Worm (Caenorhabditis elegans) whole organism, young adult: Measurements from ENCODE around the gene C54G10.1.

Experiments used
- B0019.2 ChIP-seq: fragments of 200-800 bp; sonication (Bioruptor generic); conservative IDR thresholded peaks from 2 replicates; pipeline ENCODE4 v1.3.6; 2022; ENCODE audit warnings: missing genetic modification reagents, missing genetic modification characterization, missing compliant biosample characterization
- D2030.7 ChIP-seq: fragments of 200-800 bp; sonication (Bioruptor generic); IDR thresholded peaks from 2 replicates; pipeline ENCODE4 v1.3.6; 2022; ENCODE audit warnings: missing genetic modification reagents, missing genetic modification characterization, missing compliant biosample characterization
- F10E7.11 ChIP-seq: sonication (generic microtip); optimal IDR thresholded peaks from 2 replicates; lab custom pipeline; 2017; ENCODE audit warnings: mild to moderate bottlenecking, missing genetic modification characterization, moderate library complexity, missing compliant biosample characterization
- F33H1.4 ChIP-seq: fragments of 200-800 bp; sonication (Bioruptor generic); IDR thresholded peaks from 2 replicates; pipeline ENCODE4 v1.3.6; 2022; ENCODE audit warnings: missing genetic modification reagents, missing genetic modification characterization, missing compliant biosample characterization
- F52B5.7 ChIP-seq: sonication (generic microtip); optimal IDR thresholded peaks from 2 replicates; lab custom pipeline; 2016; ENCODE audit warnings: mild to moderate bottlenecking, missing genetic modification characterization, missing compliant biosample characterization
- F57A8.1 ChIP-seq: fragments of 200-800 bp; sonication (Bioruptor generic); optimal IDR thresholded peaks from 2 replicates; lab custom pipeline; 2018; ENCODE audit warnings: mild to moderate bottlenecking, missing genetic modification characterization, moderate library complexity, missing compliant biosample characterization
- F57C9.4 ChIP-seq: sonication (generic microtip); optimal IDR thresholded peaks from 2 replicates; lab custom pipeline; 2017; ENCODE audit warnings: mild to moderate bottlenecking, missing genetic modification characterization, missing compliant biosample characterization
- K12H6.12 ChIP-seq: fragments of 200-800 bp; sonication (Bioruptor generic); optimal IDR thresholded peaks from 2 replicates; lab custom pipeline; 2018; ENCODE audit warnings: mild to moderate bottlenecking, missing genetic modification characterization, missing compliant biosample characterization
- T07F8.4 ChIP-seq: sonication (generic microtip); optimal IDR thresholded peaks from 2 replicates; lab custom pipeline; 2016; ENCODE audit warnings: mild to moderate bottlenecking, missing genetic modification characterization, moderate library complexity, missing compliant biosample characterization
- Y53F4B.3 ChIP-seq: fragments of 200-800 bp; sonication (Bioruptor generic); IDR thresholded peaks from 2 replicates; pipeline ENCODE4 v1.3.6; 2022; ENCODE audit warnings: missing genetic modification reagents, missing genetic modification characterization, missing compliant biosample characterization
- ZK185.1 ChIP-seq: sonication (generic microtip); optimal IDR thresholded peaks from 2 replicates; lab custom pipeline; 2016; ENCODE audit warnings: mild to moderate bottlenecking, missing genetic modification characterization, missing compliant biosample characterization; ENCODE audit not compliant: poor library complexity, severe bottlenecking
- akir-1 ChIP-seq: fragments of 200-800 bp; sonication (Bioruptor generic); optimal IDR thresholded peaks from 2 replicates; lab custom pipeline; 2018; ENCODE audit warnings: mild to moderate bottlenecking, missing genetic modification characterization, moderate library complexity, missing compliant biosample characterization
- ama-1 ChIP-seq, 3 experiments: fragments of 150-350 bp in 1 of 3; sonication (generic microtip) in 2 of 3; optimal IDR thresholded peaks; 2 replicates each; lab custom pipeline; 2014 to 2018; ENCODE audit warnings: missing biosample characterization in 2 of 3, missing genetic modification characterization in 2 of 3, missing genetic modification reagents in 2 of 3
- athp-1 ChIP-seq: sonication (generic microtip); optimal IDR thresholded peaks from 2 replicates; lab custom pipeline; 2017; ENCODE audit warnings: mild to moderate bottlenecking, missing genetic modification characterization, missing compliant biosample characterization
- attf-3 ChIP-seq: fragments of 200-800 bp; sonication (Bioruptor generic); conservative IDR thresholded peaks from 2 replicates; pipeline ENCODE4 v1.3.6; 2022; ENCODE audit warnings: missing genetic modification reagents, missing genetic modification characterization, missing compliant biosample characterization
- attf-5 ChIP-seq: fragments of 200-800 bp; sonication (Bioruptor generic); optimal IDR thresholded peaks from 2 replicates; lab custom pipeline; 2018; ENCODE audit warnings: mild to moderate bottlenecking, missing genetic modification characterization, missing compliant biosample characterization
- cebp-1 ChIP-seq, 2 experiments: fragments of 200-800 bp in 1 of 2; sonication (Bioruptor generic) in 1 of 2; sonication (generic microtip) in 1 of 2; IDR thresholded peaks in 1 of 2; optimal IDR thresholded peaks in 1 of 2; 2 replicates each; pipeline versions ENCODE4 v1.3.6 to Lab custom; 2017 to 2022; ENCODE audit warnings: missing compliant biosample characterization in 2 of 2, missing genetic modification characterization in 2 of 2, mild to moderate bottlenecking in 1 of 2, missing genetic modification reagents in 1 of 2, moderate library complexity in 1 of 2
- ceh-100 ChIP-seq: fragments of 200-800 bp; sonication (Bioruptor generic); IDR thresholded peaks from 2 replicates; pipeline ENCODE4 v1.3.6; 2022; ENCODE audit warnings: missing genetic modification reagents, missing genetic modification characterization, missing compliant biosample characterization
- ceh-27 ChIP-seq: fragments of 200-800 bp; sonication (Bioruptor generic); optimal IDR thresholded peaks from 2 replicates; lab custom pipeline; 2018; ENCODE audit warnings: mild to moderate bottlenecking, missing genetic modification characterization, moderate library complexity, missing compliant biosample characterization
- ceh-91 ChIP-seq: fragments of 200-800 bp; sonication (Bioruptor generic); IDR thresholded peaks from 2 replicates; pipeline ENCODE4 v1.3.6; 2022; ENCODE audit warnings: missing genetic modification reagents, missing genetic modification characterization, missing compliant biosample characterization
- chd-7 ChIP-seq: sonication (generic microtip); optimal IDR thresholded peaks from 2 replicates; lab custom pipeline; 2016; ENCODE audit warnings: mild to moderate bottlenecking, missing genetic modification characterization, moderate library complexity, missing compliant biosample characterization
- die-1 ChIP-seq: sonication (generic microtip); optimal IDR thresholded peaks from 2 replicates; lab custom pipeline; 2016; ENCODE audit warnings: missing genotype, mild to moderate bottlenecking, missing genetic modification characterization, missing compliant biosample characterization
- dpff-1 ChIP-seq: sonication (generic microtip); optimal IDR thresholded peaks from 2 replicates; lab custom pipeline; 2017; ENCODE audit warnings: mild to moderate bottlenecking, missing genetic modification characterization, missing compliant biosample characterization
- egl-18 ChIP-seq: fragments of 200-800 bp; sonication (Bioruptor generic); IDR thresholded peaks from 2 replicates; pipeline ENCODE4 v1.3.6; 2022; ENCODE audit warnings: missing genetic modification reagents, missing genetic modification characterization, missing compliant biosample characterization
- ekl-4 ChIP-seq: fragments of 200-800 bp; sonication (Bioruptor generic); IDR thresholded peaks from 2 replicates; pipeline ENCODE4 v1.3.6; 2022; ENCODE audit warnings: missing genetic modification reagents, missing genetic modification characterization, missing compliant biosample characterization
- gei-17 ChIP-seq: fragments of 200-800 bp; sonication (Bioruptor generic); optimal IDR thresholded peaks from 2 replicates; lab custom pipeline; 2018; ENCODE audit warnings: mild to moderate bottlenecking, missing genetic modification characterization, missing compliant biosample characterization
- hmg-1.2 ChIP-seq: fragments of 200-800 bp; sonication (Bioruptor generic); IDR thresholded peaks from 2 replicates; pipeline ENCODE4 v1.3.6; 2022; ENCODE audit warnings: missing genetic modification reagents, missing genetic modification characterization, missing compliant biosample characterization
- hmg-20 ChIP-seq: fragments of 200-800 bp; sonication (Bioruptor generic); IDR thresholded peaks from 2 replicates; pipeline ENCODE4 v1.3.6; 2022; ENCODE audit warnings: missing genetic modification reagents, missing genetic modification characterization, missing compliant biosample characterization
- let-526 ChIP-seq: fragments of 200-800 bp; sonication (Bioruptor generic); IDR thresholded peaks from 2 replicates; pipeline ENCODE4 v1.3.6; 2022; ENCODE audit warnings: missing genetic modification reagents, missing genetic modification characterization, missing compliant biosample characterization
- lin-26 ChIP-seq: fragments of 200-800 bp; sonication (Bioruptor generic); IDR thresholded peaks from 2 replicates; pipeline ENCODE4 v1.3.6; 2022; ENCODE audit warnings: missing genetic modification reagents, missing genetic modification characterization, missing compliant biosample characterization
- madf-10 ChIP-seq: sonication (generic microtip); optimal IDR thresholded peaks from 2 replicates; lab custom pipeline; 2016; ENCODE audit warnings: mild to moderate bottlenecking, missing genetic modification characterization, missing compliant biosample characterization
- mes-4 ChIP-seq: sonication (generic microtip); optimal IDR thresholded peaks from 2 replicates; lab custom pipeline; 2016; ENCODE audit warnings: missing genotype, missing genetic modification characterization, missing compliant biosample characterization
- nhr-179 ChIP-seq: sonication (generic microtip); optimal IDR thresholded peaks from 2 replicates; lab custom pipeline; 2016; ENCODE audit warnings: mild to moderate bottlenecking, missing genetic modification characterization, missing compliant biosample characterization
- nhr-90 ChIP-seq: sonication (generic microtip); optimal IDR thresholded peaks from 2 replicates; lab custom pipeline; 2016; ENCODE audit warnings: missing genotype, mild to moderate bottlenecking, missing genetic modification characterization, missing compliant biosample characterization
- rcor-1 ChIP-seq: fragments of 200-800 bp; sonication (Bioruptor generic); IDR thresholded peaks from 2 replicates; pipeline ENCODE4 v1.3.6; 2022; ENCODE audit warnings: missing genetic modification reagents, missing genetic modification characterization, missing compliant biosample characterization
- rec-8 ChIP-seq, 2 experiments: sonication (generic microtip); optimal IDR thresholded peaks; 2 replicates each; lab custom pipeline; 2016; ENCODE audit warnings: mild to moderate bottlenecking in 2 of 2, missing genetic modification characterization in 2 of 2, missing genetic modification reagents in 2 of 2, missing genotype in 2 of 2, missing biosample characterization in 1 of 2, missing compliant biosample characterization in 1 of 2, moderate library complexity in 1 of 2
- repo-1 ChIP-seq: sonication (generic microtip); optimal IDR thresholded peaks from 2 replicates; lab custom pipeline; 2017; ENCODE audit warnings: mild to moderate bottlenecking, missing genetic modification characterization, missing compliant biosample characterization
- sea-2 ChIP-seq: fragments of 200-800 bp; sonication (Bioruptor generic); IDR thresholded peaks from 2 replicates; pipeline ENCODE4 v1.3.6; 2022; ENCODE audit warnings: missing genetic modification characterization, missing compliant biosample characterization
- snpc-1.3 ChIP-seq: sonication (generic microtip); optimal IDR thresholded peaks from 2 replicates; lab custom pipeline; 2017; ENCODE audit warnings: missing genetic modification characterization, mild to moderate bottlenecking, missing compliant biosample characterization, antibody characterized with exemption, moderate library complexity, missing genotype, missing genetic modification reagents; ENCODE audit not compliant: insufficient read depth
- snpc-3.4 ChIP-seq: sonication (generic microtip); optimal IDR thresholded peaks from 2 replicates; lab custom pipeline; 2017; ENCODE audit warnings: missing genetic modification characterization, mild to moderate bottlenecking, missing compliant biosample characterization, antibody characterized with exemption, moderate library complexity, missing genotype, missing genetic modification reagents
- somi-1 ChIP-seq: fragments of 200-800 bp; sonication (Bioruptor generic); optimal IDR thresholded peaks from 2 replicates; lab custom pipeline; 2018; ENCODE audit warnings: mild to moderate bottlenecking, missing genetic modification characterization, missing compliant biosample characterization
- sptf-2 ChIP-seq: fragments of 200-800 bp; sonication (Bioruptor generic); optimal IDR thresholded peaks from 2 replicates; lab custom pipeline; 2018; ENCODE audit warnings: mild to moderate bottlenecking, missing genetic modification characterization, missing compliant biosample characterization
- tbp1 ChIP-seq: fragments of 200-800 bp; sonication (Bioruptor generic); optimal IDR thresholded peaks from 2 replicates; lab custom pipeline; 2018; ENCODE audit warnings: mild to moderate bottlenecking, missing genetic modification characterization, missing compliant biosample characterization
- zim-3 ChIP-seq: sonication (generic microtip); optimal IDR thresholded peaks from 2 replicates; lab custom pipeline; 2017; ENCODE audit warnings: mild to moderate bottlenecking, missing genetic modification characterization, moderate library complexity, missing compliant biosample characterization
- ztf-18 ChIP-seq: sonication (generic microtip); optimal IDR thresholded peaks from 2 replicates; lab custom pipeline; 2016; ENCODE audit warnings: missing genotype, mild to moderate bottlenecking, missing genetic modification characterization, missing compliant biosample characterization

The C54G10.1 gene

DNA sequence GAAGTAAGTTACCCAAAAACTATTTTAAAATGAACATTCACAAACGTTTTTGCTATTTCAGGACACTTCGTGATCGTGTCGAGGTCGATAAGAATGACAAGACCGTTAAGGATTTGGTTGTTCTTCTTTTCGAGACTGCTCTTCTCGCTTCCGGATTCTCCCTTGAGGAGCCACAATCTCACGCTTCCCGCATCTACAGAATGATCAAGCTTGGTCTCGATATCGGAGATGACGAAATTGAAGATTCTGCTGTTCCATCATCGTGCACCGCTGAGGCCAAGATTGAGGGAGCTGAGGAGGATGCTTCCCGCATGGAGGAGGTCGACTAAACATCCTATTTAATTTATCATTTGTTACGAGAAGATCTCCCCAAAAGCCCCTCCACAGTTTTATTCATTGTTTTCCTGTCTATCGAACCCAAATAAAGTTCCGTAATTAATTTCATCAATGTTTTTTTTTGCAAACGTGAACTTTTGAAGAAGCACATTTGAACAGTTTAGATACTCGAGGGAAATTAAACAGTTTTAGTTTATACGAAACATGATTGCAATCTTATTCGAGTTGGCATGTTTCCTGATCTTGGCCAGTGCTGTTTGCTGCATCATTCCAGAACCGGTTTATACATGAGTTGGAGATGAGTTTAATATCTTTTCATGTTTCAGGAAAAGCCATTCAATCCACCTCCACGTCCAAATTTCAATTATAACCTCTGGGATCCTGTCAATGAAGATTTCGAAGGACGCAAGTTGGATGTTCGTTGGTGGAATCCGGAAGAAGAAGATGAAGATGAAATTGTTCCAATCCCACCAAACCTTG, 47.4 kb downstream of the C54G10.1 start, which contains the start of gene C47E8.11 (continued):
- TF ChIP-seq ceh-91 (no peak), sptf-2 (GFP tag; lab: Kevin White, UChicago) (peak; percentile 16), K12H6.12 (peak; percentile 39), rcor-1 (peak; percentile 30), egl-18 (GFP tag; lab: Robert Waterston, UW) (no peak), chd-7 (tag; lab: Kevin White, UChicago) (no peak), tbp1 (GFP tag; lab: Kevin White, UChicago) (peak; percentile 67), B0019.2 (GFP tag; lab: Robert Waterston, UW) (no peak), cebp-1 (GFP tag; IDR thresholded peaks at IDR 0.05; lab: Robert Waterston, UW) (no peak), cebp-1 (tag; optimal IDR thresholded peaks at IDR 0.05; lab: Kevin White, UChicago) (peak; percentile 69), attf-3 (no peak), mes-4 (tag; lab: Kevin White, UChicago) (no peak), F33H1.4 (peak; percentile 36; the same call in 1 of the 2 replicates), ceh-100 (GFP tag; lab: Robert Waterston, UW) (no peak; the same call in 1 of the 2 replicates), ceh-27 (GFP tag; lab: Kevin White, UChicago) (no peak), repo-1 (tag; lab: Kevin White, UChicago) (peak; percentile 80), lin-26 (GFP tag; lab: Robert Waterston, UW) (no peak; the same call in 1 of the 2 replicates), F10E7.11 (tag; lab: Kevin White, UChicago) (peak; percentile 85), dpff-1 (tag; lab: Kevin White, UChicago) (no peak), F52B5.7 (tag; lab: Kevin White, UChicago) (peak; percentile 48), ekl-4 (GFP tag; lab: Robert Waterston, UW) (peak; percentile 77; the same call in 1 of the 2 replicates), let-526 (no peak; the same call in 1 of the 2 replicates), sea-2 (no peak), Y53F4B.3 (GFP tag; lab: Robert Waterston, UW) (no peak), somi-1 (GFP tag; lab: Kevin White, UChicago) (peak; percentile 26), gei-17 (peak; percentile 42), ztf-18 (tag; lab: Kevin White, UChicago) (peak; percentile 43), snpc-3.4 (tag; lab: Kevin White, UChicago) (peak; percentile 88), hmg-20 (peak; percentile 57), F57A8.1 (GFP tag; lab: Kevin White, UChicago) (no peak), die-1 (peak; percentile 40), rec-8 (tag; optimal IDR thresholded peaks at IDR 0.05; lab: Kevin White, UChicago) (no peak), nhr-90 (tag; lab: Kevin White, UChicago) (no peak), madf-10 (tag; lab: Kevin White, UChicago) (peak; percentile 60), F57C9.4 (tag; lab: Kevin White, UChicago) (no peak), zim-3 (tag; lab: Kevin White, UChicago) (peak; percentile 50), D2030.7 (GFP tag; lab: Robert Waterston, UW) (peak; percentile 39; the same call in 1 of the 2 replicates), attf-5 (peak; percentile 26), T07F8.4 (peak; percentile 7), akir-1 (GFP tag; lab: Kevin White, UChicago) (no peak), hmg-1.2 (peak; percentile 36; the same call in 1 of the 2 replicates), snpc-1.3 (tag; lab: Kevin White, UChicago) (peak; percentile 82), nhr-179 (tag; lab: Kevin White, UChicago) (no peak), ama-1 (optimal IDR thresholded peaks at IDR 0.05; lab: Kevin White, UChicago) (peak; percentile 92), ama-1 (GFP tag; optimal IDR thresholded peaks at IDR 0.05; lab: Kevin White, UChicago) (peak; percentile 57 to 77), athp-1 (tag; lab: Kevin White, UChicago) (peak; percentile 41), ZK185.1 (tag; lab: Kevin White, UChicago) (peak; percentile 64)
